Fruit fly (Drosophila melanogaster) whole organism, wandering third instar larva: ENCODE data around the gene Hmgcr.

ENCODE experiments used
- Abd-B ChIP-seq: fragments of >200 bp; optimal IDR thresholded peaks from 2 replicates; lab custom pipeline; 2017; ENCODE audit warnings: missing biosample characterization, missing genetic modification characterization
- CG32264 ChIP-seq: fragments of 200-800 bp; sonication (Bioruptor generic); optimal IDR thresholded peaks from 2 replicates; lab custom pipeline; 2016; ENCODE audit warnings: missing biosample characterization, missing genetic modification characterization
- CG9705 ChIP-seq: fragments of 200-800 bp; sonication (Bioruptor generic); optimal IDR thresholded peaks from 2 replicates; lab custom pipeline; 2018; ENCODE audit warnings: missing biosample characterization, mild to moderate bottlenecking, missing genetic modification characterization
- CrebA ChIP-seq: fragments of 200-800 bp; sonication (Bioruptor generic); optimal IDR thresholded peaks from 2 replicates; lab custom pipeline; 2016; ENCODE audit warnings: missing biosample characterization, mild to moderate bottlenecking, missing genetic modification characterization, borderline replicate concordance
- Dfd ChIP-seq: fragments of >200 bp; optimal IDR thresholded peaks from 2 replicates; lab custom pipeline; 2017; ENCODE audit warnings: missing biosample characterization, missing genetic modification characterization
- Dif ChIP-seq: fragments of 200-275, 200-300 bp; sonication (Bioruptor generic); optimal IDR thresholded peaks from 2 replicates; lab custom pipeline; 2018; ENCODE audit warnings: missing biosample characterization, missing genetic modification characterization; ENCODE audit not compliant: partially characterized antibody
- GATAd ChIP-seq: sonication (Bioruptor generic); optimal IDR thresholded peaks from 2 replicates; lab custom pipeline; 2016; ENCODE audit warnings: missing biosample characterization, missing genetic modification characterization
- HLH106 ChIP-seq: fragments of 200-800 bp; optimal IDR thresholded peaks from 3 replicates; lab custom pipeline; 2019; ENCODE audit warnings: missing biosample characterization, mild to moderate bottlenecking, missing genetic modification characterization, moderate library complexity
- Hnf4 ChIP-seq: fragments of 200-800 bp; sonication (Bioruptor generic); optimal IDR thresholded peaks from 2 replicates; lab custom pipeline; 2016; ENCODE audit warnings: missing biosample characterization, mild to moderate bottlenecking, missing genetic modification characterization
- Hr78 ChIP-seq: fragments of >200 bp; optimal IDR thresholded peaks from 2 replicates; lab custom pipeline; 2017; ENCODE audit warnings: missing biosample characterization, missing genetic modification characterization
- Hr83 ChIP-seq: fragments of 200-300 bp; sonication (Bioruptor generic); optimal IDR thresholded peaks from 2 replicates; lab custom pipeline; 2016; ENCODE audit warnings: missing biosample characterization, mild to moderate bottlenecking, missing genetic modification characterization, moderate library complexity; ENCODE audit not compliant: poor library complexity, severe bottlenecking
- Jra ChIP-seq: sonication (Bioruptor generic); optimal IDR thresholded peaks from 2 replicates; lab custom pipeline; 2016; ENCODE audit warnings: missing biosample characterization, missing genetic modification characterization
- Mio ChIP-seq: sonication (Bioruptor generic); optimal IDR thresholded peaks from 2 replicates; lab custom pipeline; 2016; ENCODE audit warnings: missing biosample characterization, missing genetic modification characterization
- Myc ChIP-seq: fragments of >200 bp; optimal IDR thresholded peaks from 2 replicates; lab custom pipeline; 2017
- N ChIP-seq: fragments of >200 bp; optimal IDR thresholded peaks from 2 replicates; lab custom pipeline; 2018; ENCODE audit warnings: missing biosample characterization, missing external identifiers, missing genetic modification characterization
- OdsH ChIP-seq: fragments of 200-800 bp; sonication (Bioruptor generic); optimal IDR thresholded peaks from 2 replicates; lab custom pipeline; 2016; ENCODE audit warnings: missing biosample characterization, mild to moderate bottlenecking, missing genetic modification characterization
- Rel ChIP-seq, 2 experiments: fragments of 200-800 bp; sonication (Bioruptor generic) in 1 of 2; optimal IDR thresholded peaks; 2 replicates in 1 of 2; 3 replicates in 1 of 2; lab custom pipeline; 2016 to 2019; ENCODE audit warnings: mild to moderate bottlenecking in 2 of 2, missing biosample characterization in 2 of 2, missing genetic modification characterization in 2 of 2, moderate library complexity in 1 of 2
- Sp1 ChIP-seq: fragments of 200-800 bp; sonication (Bioruptor generic); optimal IDR thresholded peaks from 3 replicates; lab custom pipeline; 2019; ENCODE audit warnings: missing biosample characterization, mild to moderate bottlenecking, missing genetic modification characterization, moderate library complexity
- Vsx2 ChIP-seq: fragments of 200-300, 225-300 bp; sonication (Bioruptor generic); optimal IDR thresholded peaks from 2 replicates; lab custom pipeline; 2018; ENCODE audit warnings: missing biosample characterization, missing genetic modification characterization; ENCODE audit not compliant: partially characterized antibody
- br ChIP-seq: fragments of 200-800 bp; sonication (Bioruptor generic); optimal IDR thresholded peaks from 2 replicates; lab custom pipeline; 2016; ENCODE audit warnings: missing biosample characterization, missing genetic modification characterization
- brk ChIP-seq: fragments of 200-800 bp; sonication (Bioruptor generic); optimal IDR thresholded peaks from 2 replicates; lab custom pipeline; 2016; ENCODE audit warnings: missing biosample characterization, mild to moderate bottlenecking, missing genetic modification characterization
- dl ChIP-seq, 2 experiments: fragments of 175-275, 200-275 bp in 1 of 2; fragments of 200-275 bp in 1 of 2; sonication (Bioruptor generic); optimal IDR thresholded peaks; lab custom pipeline; 2018; ENCODE audit warnings: mild to moderate bottlenecking in 2 of 2, missing biosample characterization in 2 of 2, missing genetic modification characterization in 2 of 2, moderate library complexity in 2 of 2; ENCODE audit not compliant: partially characterized antibody in 2 of 2, insufficient read depth in 1 of 2
- dmrt93B ChIP-seq: fragments of 200-800 bp; sonication (Bioruptor generic); optimal IDR thresholded peaks from 2 replicates; lab custom pipeline; 2018; ENCODE audit warnings: missing biosample characterization, mild to moderate bottlenecking, missing genetic modification characterization
- dsf ChIP-seq: sonication (Bioruptor generic); optimal IDR thresholded peaks from 2 replicates; lab custom pipeline; 2016; ENCODE audit warnings: missing biosample characterization, missing genetic modification characterization, borderline replicate concordance
- ey ChIP-seq: fragments of 200-800 bp; sonication (Bioruptor generic); optimal IDR thresholded peaks from 2 replicates; lab custom pipeline; 2016; ENCODE audit warnings: missing biosample characterization, missing genetic modification characterization
- foxo ChIP-seq, 2 experiments: fragments of 200-800 bp; sonication (Bioruptor generic); optimal IDR thresholded peaks; 2 replicates in 1 of 2; 3 replicates in 1 of 2; lab custom pipeline; 2016 to 2017; ENCODE audit warnings: missing biosample characterization in 2 of 2, missing genetic modification characterization in 2 of 2
- fru ChIP-seq: fragments of 200-800 bp; sonication (Bioruptor generic); optimal IDR thresholded peaks from 3 replicates; lab custom pipeline; 2016; ENCODE audit warnings: missing biosample characterization, mild to moderate bottlenecking, missing genetic modification characterization
- h ChIP-seq: fragments of 200-800 bp; sonication (Bioruptor generic); optimal IDR thresholded peaks from 3 replicates; lab custom pipeline; 2016; ENCODE audit warnings: missing biosample characterization, mild to moderate bottlenecking, missing genetic modification characterization
- jim ChIP-seq: fragments of 175-275, 200-325 bp; sonication (Bioruptor generic); optimal IDR thresholded peaks from 2 replicates; lab custom pipeline; 2016; ENCODE audit warnings: missing biosample characterization, mild to moderate bottlenecking, missing genetic modification characterization
- lola ChIP-seq: fragments of >200 bp; optimal IDR thresholded peaks from 2 replicates; lab custom pipeline; 2017; ENCODE audit warnings: missing biosample characterization, missing genetic modification characterization
- pan ChIP-seq: fragments of >200 bp; optimal IDR thresholded peaks from 2 replicates; lab custom pipeline; 2017
- psq ChIP-seq: fragments of 200-800 bp; sonication (Bioruptor generic); optimal IDR thresholded peaks from 3 replicates; lab custom pipeline; 2017; ENCODE audit warnings: missing biosample characterization, mild to moderate bottlenecking, missing genetic modification characterization, moderate library complexity
- rgr ChIP-seq: fragments of 200-800 bp; sonication (Bioruptor generic); optimal IDR thresholded peaks from 3 replicates; lab custom pipeline; 2016; ENCODE audit warnings: missing biosample characterization, mild to moderate bottlenecking, missing genetic modification characterization
- sage ChIP-seq: fragments of 200-800 bp; sonication (Bioruptor generic); optimal IDR thresholded peaks from 2 replicates; lab custom pipeline; 2016; ENCODE audit warnings: missing biosample characterization, mild to moderate bottlenecking, missing genetic modification characterization
- sv ChIP-seq: fragments of 200-800 bp; sonication (Bioruptor generic); optimal IDR thresholded peaks from 3 replicates; lab custom pipeline; 2016; ENCODE audit warnings: missing biosample characterization, missing genetic modification characterization
- tai ChIP-seq: sonication (Bioruptor generic); optimal IDR thresholded peaks from 2 replicates; lab custom pipeline; 2016; ENCODE audit warnings: missing biosample characterization, missing genetic modification characterization
- usp ChIP-seq: fragments of >200 bp; optimal IDR thresholded peaks from 2 replicates; lab custom pipeline; 2017; ENCODE audit warnings: missing biosample characterization, missing genetic modification characterization
- woc ChIP-seq: sonication (Bioruptor generic); optimal IDR thresholded peaks from 2 replicates; lab custom pipeline; 2016; ENCODE audit warnings: missing biosample characterization, mild to moderate bottlenecking, missing genetic modification characterization

Gene Hmgcr

DNA sequence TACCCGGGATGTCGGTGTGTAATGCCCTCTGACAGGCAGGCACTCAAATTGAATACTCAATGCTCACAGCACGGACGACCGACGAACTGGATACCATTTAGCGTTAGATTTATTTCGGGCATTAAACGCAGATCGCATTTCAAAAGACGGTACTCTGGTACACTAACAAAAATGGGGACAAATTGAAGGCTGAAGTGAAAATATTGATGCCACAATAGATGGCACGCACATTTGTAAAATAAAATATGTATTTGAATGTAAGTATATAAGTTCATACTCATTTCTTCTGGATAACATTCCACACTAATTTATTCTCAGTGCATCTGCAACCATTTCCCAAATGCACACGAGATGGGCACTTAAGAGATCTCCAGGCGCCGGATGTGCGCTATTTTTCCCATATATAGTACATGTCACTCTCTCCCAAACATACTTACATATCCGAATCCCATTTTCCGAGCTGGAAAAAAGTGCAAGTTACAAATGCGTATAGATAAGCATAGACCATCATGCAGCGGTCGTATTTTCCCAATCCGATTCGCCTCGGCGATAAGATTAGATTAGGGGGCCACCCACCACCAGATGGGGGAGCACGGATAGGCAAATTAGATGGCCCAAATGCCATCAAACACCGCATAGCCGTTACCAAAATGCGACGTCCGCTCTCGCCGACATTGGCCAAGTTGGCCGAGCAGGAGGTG, 23.5 kb upstream of the Hmgcr start, which contains the start of gene CG10301:
CG10301 (plus strand) TSS at position 651 of the 701 bp plus-strand sequence.
- peak; percentile 35 for TF ChIP-seq sv (GFP tag; lab: Kevin White, UChicago)
- TF ChIP-seq lola (GFP tag; lab: Kevin White, UChicago): no peak

DNA sequence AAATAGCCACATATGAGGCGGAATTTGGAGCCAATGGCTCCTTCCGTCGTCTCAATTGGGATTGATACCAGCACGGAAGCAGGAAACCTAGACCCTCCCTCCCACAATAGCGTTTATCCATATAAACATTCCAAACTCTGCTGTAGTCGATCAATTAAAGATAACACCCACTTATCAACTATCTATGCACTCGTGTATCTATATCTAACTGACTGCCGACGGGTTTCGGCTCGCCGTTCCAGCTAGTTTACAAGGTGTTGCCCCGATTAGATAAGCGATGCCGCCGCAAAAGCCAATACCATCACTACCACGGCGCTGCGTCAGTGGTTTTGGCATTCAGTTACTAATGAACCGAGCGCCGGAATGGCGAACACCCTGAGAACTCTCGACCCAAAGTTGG, 21.9 kb upstream of the Hmgcr start, which contains the start of gene CG10300:
CG10300 (plus strand) TSS at position 333 of the 400 bp plus-strand sequence.
- no peak for TF ChIP-seq lola (GFP tag; lab: Kevin White, UChicago)
- no peak for TF ChIP-seq fru (GFP tag; lab: Kevin White, UChicago)
- no peak for TF ChIP-seq brk (GFP tag; lab: Kevin White, UChicago)
- TF ChIP-seq dl (GFP tag; optimal IDR thresholded peaks at IDR 0.05; lab: Kevin White, UChicago; ENCODE audit: insufficient read depth in 1 of 2, partially characterized antibody in 2 of 2): no peak
- TF ChIP-seq Abd-B (GFP tag; lab: Kevin White, UChicago): no peak
- no peak for TF ChIP-seq br (GFP tag; lab: Kevin White, UChicago)
- no peak for TF ChIP-seq h (GFP tag; lab: Kevin White, UChicago)
- TF ChIP-seq pan (lab: Kevin White, UChicago): no peak
- TF ChIP-seq psq (GFP tag; lab: Kevin White, UChicago): no peak
- TF ChIP-seq Mio: no peak
- no peak for TF ChIP-seq rgr
- TF ChIP-seq, all 38 proteins: peak for 0

DNA sequence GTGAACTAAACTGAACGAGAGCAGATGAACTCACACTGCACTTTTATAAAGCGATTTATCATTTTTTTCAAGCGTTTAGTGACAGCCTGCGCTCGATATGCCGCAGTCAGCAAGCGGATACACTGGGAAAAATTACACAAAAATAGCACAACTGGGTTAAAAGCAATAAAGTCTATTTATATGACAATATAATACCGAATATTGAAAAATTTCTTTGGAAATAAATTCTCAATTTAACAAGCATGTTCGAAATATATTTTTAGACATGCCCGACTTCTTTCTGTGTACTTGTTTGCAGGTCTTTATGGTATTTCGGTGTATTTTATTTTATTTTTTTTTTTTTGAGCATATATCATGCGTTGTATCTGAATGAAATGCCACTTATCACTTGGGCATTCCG, 19.2 kb upstream of the Hmgcr start:
- TF ChIP-seq CrebA (GFP tag; lab: Kevin White, UChicago): no peak
- TF ChIP-seq OdsH (GFP tag; lab: Kevin White, UChicago): peak; percentile 88
- TF ChIP-seq ey (GFP tag; lab: Kevin White, UChicago): peak; percentile 86
- TF ChIP-seq Dif: no peak
- peak; percentile 76 for TF ChIP-seq tai (GFP tag; lab: Kevin White, UChicago)
- TF ChIP-seq dl (GFP tag; optimal IDR thresholded peaks at IDR 0.05; lab: Kevin White, UChicago; ENCODE audit: insufficient read depth in 1 of 2, partially characterized antibody in 2 of 2): no peak
- peak; percentile 78 for TF ChIP-seq HLH106 (tag; lab: Kevin White, UChicago)
- no peak for TF ChIP-seq lola (GFP tag; lab: Kevin White, UChicago)
- TF ChIP-seq fru (GFP tag; lab: Kevin White, UChicago): peak; percentile 87
- peak; percentile 75 for TF ChIP-seq dmrt93B
- peak; percentile 65 for TF ChIP-seq sage (GFP tag; lab: Kevin White, UChicago)
- peak; percentile 91 for TF ChIP-seq Hnf4 (GFP tag; lab: Kevin White, UChicago)
- TF ChIP-seq pan (lab: Kevin White, UChicago): no peak
- TF ChIP-seq Sp1: peak; percentile 86
- no peak for TF ChIP-seq Vsx2 (GFP tag; lab: Kevin White, UChicago)
- TF ChIP-seq Rel (GFP tag; optimal IDR thresholded peaks at IDR 0.05; lab: Kevin White, UChicago): peak; percentile 22
- peak; percentile 21 for TF ChIP-seq Rel (tag; optimal IDR thresholded peaks at IDR 0.05; lab: Kevin White, UChicago)
- peak; percentile 55 to 88 for TF ChIP-seq foxo (GFP tag; optimal IDR thresholded peaks at IDR 0.05; lab: Kevin White, UChicago)
- peak; percentile 45 for TF ChIP-seq sv (GFP tag; lab: Kevin White, UChicago)
- TF ChIP-seq h (GFP tag; lab: Kevin White, UChicago): peak; percentile 90
- TF ChIP-seq Jra (GFP tag; lab: Kevin White, UChicago): peak; percentile 83
- TF ChIP-seq CG9705 (GFP tag; lab: Kevin White, UChicago): peak; percentile 74
- no peak for TF ChIP-seq jim
- peak; percentile 61 for TF ChIP-seq CG32264 (GFP tag; lab: Kevin White, UChicago)
- peak; percentile 65 for TF ChIP-seq woc
- TF ChIP-seq Mio: peak; percentile 10
- no peak for TF ChIP-seq Hr78 (GFP tag; lab: Kevin White, UChicago)
- no peak for TF ChIP-seq GATAd (GFP tag; lab: Kevin White, UChicago)
- peak; percentile 90 for TF ChIP-seq br (GFP tag; lab: Kevin White, UChicago)
- TF ChIP-seq N: no peak
- TF ChIP-seq usp (GFP tag; lab: Kevin White, UChicago): no peak
- TF ChIP-seq Hr83: no peak
- TF ChIP-seq Myc: no peak
- TF ChIP-seq psq (GFP tag; lab: Kevin White, UChicago): peak; percentile 76
- peak; percentile 37 for TF ChIP-seq dsf (GFP tag; lab: Kevin White, UChicago)
- no peak for TF ChIP-seq Dfd (GFP tag; lab: Kevin White, UChicago)
- peak; percentile 72 for TF ChIP-seq brk (GFP tag; lab: Kevin White, UChicago)
- TF ChIP-seq rgr: peak; percentile 87
- TF ChIP-seq Abd-B (GFP tag; lab: Kevin White, UChicago): no peak
